Worm (Caenorhabditis elegans): ENCODE data around the gene chk-1.

ce11 chrV:3718507-3718906 lies 40.8 kb downstream of the chk-1 start:
- TF ChIP-seq him-1 (tag; optimal IDR thresholded peaks at IDR 0.05) (no peak), dao-5 (tag; optimal IDR thresholded peaks at IDR 0.05) (no peak), W03F9.2 (tag; optimal IDR thresholded peaks at IDR 0.05) (no peak)
